Worm (Caenorhabditis elegans) whole organism, early embryonic: ENCODE results near the gene angl-1.

Experiments
- aly-1 ChIP-seq: sonication (generic microtip); optimal IDR thresholded peaks from 2 replicates; lab custom pipeline; 2016; ENCODE audit warnings: missing genetic modification characterization, missing compliant biosample characterization
- ama-1 ChIP-seq: fragments of 150-350 bp; optimal IDR thresholded peaks from 2 replicates; lab custom pipeline; 2014
- ceh-13 ChIP-seq: fragments of 200-800 bp; sonication (Bioruptor generic); optimal IDR thresholded peaks from 2 replicates; lab custom pipeline; 2018; ENCODE audit warnings: mild to moderate bottlenecking, missing genetic modification characterization, missing compliant biosample characterization
- flt-1 ChIP-seq: fragments of 200-800 bp; sonication (Bioruptor generic); IDR thresholded peaks from 2 replicates; pipeline ENCODE4 v1.3.6; 2022; ENCODE audit warnings: missing genetic modification characterization, missing compliant biosample characterization
- hmg-4 ChIP-seq: fragments of 200-800 bp; sonication (Bioruptor generic); optimal IDR thresholded peaks from 2 replicates; lab custom pipeline; 2018; ENCODE audit warnings: mild to moderate bottlenecking, missing genetic modification characterization, missing compliant biosample characterization
- sea-1 ChIP-seq: fragments of 200-800 bp; sonication (Bioruptor generic); conservative IDR thresholded peaks from 2 replicates; pipeline ENCODE4 v1.3.6; 2022; ENCODE audit warnings: missing genetic modification characterization, missing compliant biosample characterization
- tra-4 ChIP-seq: sonication (generic microtip); optimal IDR thresholded peaks from 2 replicates; lab custom pipeline; 2017; ENCODE audit warnings: missing genetic modification characterization, missing compliant biosample characterization

- no peak for TF ChIP-seq ceh-13 (GFP tag; lab: Kevin White, UChicago)
- no peak for TF ChIP-seq tra-4 (tag; lab: Kevin White, UChicago)
- TF ChIP-seq ama-1: no peak
- TF ChIP-seq hmg-4 (GFP tag; lab: Kevin White, UChicago): no peak
- TF ChIP-seq flt-1 (GFP tag; lab: Robert Waterston, UW): no peak
- no peak for TF ChIP-seq sea-1 (GFP tag; lab: Robert Waterston, UW)
- no peak for TF ChIP-seq aly-1 (tag; lab: Kevin White, UChicago)
Observed at ce11 chrV:2702883-2703282, 50.0 kb downstream of the angl-1 start.
